Worm (Caenorhabditis elegans): ENCODE data around the gene twk-34.

DNA sequence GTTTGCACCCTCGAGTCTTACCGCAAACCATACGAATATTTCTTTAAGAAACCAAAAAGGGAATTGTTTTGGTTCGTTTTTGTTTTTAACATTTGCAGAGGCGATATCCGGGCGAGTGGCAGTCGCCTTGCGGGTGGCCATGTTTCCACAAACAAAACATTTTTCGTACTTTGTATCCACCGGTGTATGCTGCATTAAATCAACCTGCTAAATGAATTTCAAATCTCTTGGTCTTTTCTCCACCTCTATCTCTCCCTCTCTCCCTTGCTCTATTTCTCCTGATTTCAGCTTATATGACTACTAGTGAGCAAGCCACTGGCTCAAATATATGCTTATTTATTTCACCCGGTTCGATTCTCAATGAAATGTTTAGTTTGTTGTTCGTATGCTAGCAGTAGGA, 27.5 kb upstream of the twk-34 start, which contains the start of gene nhr-52:
- TF ChIP-seq ama-1 (optimal IDR thresholded peaks at IDR 0.05) (no peak), fkh-10 (GFP tag; optimal IDR thresholded peaks at IDR 0.05) (no peak), snpc-4 (tag; optimal IDR thresholded peaks at IDR 0.05) (no peak)
